Worm (Caenorhabditis elegans): ENCODE data around the gene Y75B8A.18.

ce11 chrIII:12221452-12221851, 4.6 kb downstream of the Y75B8A.18 start:
- TF ChIP-seq nhr-77 (tag; optimal IDR thresholded peaks at IDR 0.05) = no peak
- no peak for TF ChIP-seq jun-1 (tag; optimal IDR thresholded peaks at IDR 0.05)
- no peak for TF ChIP-seq pqm-1 (tag; optimal IDR thresholded peaks at IDR 0.05)
- TF ChIP-seq fkh-10 (GFP tag; optimal IDR thresholded peaks at IDR 0.05) = no peak
- no peak for TF ChIP-seq nhr-11 (tag; optimal IDR thresholded peaks at IDR 0.05)
- TF ChIP-seq skn-1 (tag; optimal IDR thresholded peaks at IDR 0.05) = no peak
- no peak for TF ChIP-seq unc-39 (tag; optimal IDR thresholded peaks at IDR 0.05)
- no peak for TF ChIP-seq nhr-12 (tag; optimal IDR thresholded peaks at IDR 0.05)
- TF ChIP-seq nhr-28 (tag; optimal IDR thresholded peaks at IDR 0.05) = no peak
